Fruit fly (Drosophila melanogaster): Measurements from ENCODE around the gene G9a.

G9a gene

dm6 chrX:279097-279727 lies 33.4 kb downstream of the G9a start, which contains the start of the genes CG3777 and ewg (continued):
- no peak for TF ChIP-seq ssp (GFP tag; IDR thresholded peaks at IDR 0.05)
- peak; percentile 98 for TF ChIP-seq mld (GFP tag; IDR thresholded peaks at IDR 0.05; ENCODE audit: partially characterized antibody)
- TF ChIP-seq CG10321 (GFP tag; IDR thresholded peaks at IDR 0.05) = no peak
- no peak for TF ChIP-seq CG15011 (GFP tag; optimal IDR thresholded peaks at IDR 0.05)
- TF ChIP-seq HLH4C (GFP tag; IDR thresholded peaks at IDR 0.05; ENCODE audit: partially characterized antibody) = peak; percentile 94
- TF ChIP-seq CG9609 (GFP tag; optimal IDR thresholded peaks at IDR 0.05) = no peak
- TF ChIP-seq her (GFP tag; optimal IDR thresholded peaks at IDR 0.05) = peak; percentile 33
- peak; percentile 6 for TF ChIP-seq exex (tag; optimal IDR thresholded peaks at IDR 0.05)
- peak; percentile 99 for TF ChIP-seq stwl (tag; optimal IDR thresholded peaks at IDR 0.05)
- TF ChIP-seq CG11247 (GFP tag; IDR thresholded peaks at IDR 0.05) = no peak
- no peak for TF ChIP-seq Chrac-16 (GFP tag; optimal IDR thresholded peaks at IDR 0.05)
- no peak for TF ChIP-seq ci (GFP tag; IDR thresholded peaks at IDR 0.05)
- peak; percentile 46 for TF ChIP-seq Lhr (GFP tag; optimal IDR thresholded peaks at IDR 0.05)
- no peak for TF ChIP-seq ash1 (GFP tag; optimal IDR thresholded peaks at IDR 0.05)
- no peak for TF ChIP-seq scrt (GFP tag; optimal IDR thresholded peaks at IDR 0.05)
- TF ChIP-seq H15 (GFP tag; IDR thresholded peaks at IDR 0.05) = no peak
- TF ChIP-seq CG13287 (GFP tag; IDR thresholded peaks at IDR 0.05; ENCODE audit: partially characterized antibody) = peak; percentile 97
- TF ChIP-seq CG4424 (GFP tag; optimal IDR thresholded peaks at IDR 0.05) = no peak
- TF ChIP-seq CG2120 (GFP tag; optimal IDR thresholded peaks at IDR 0.05) = peak; percentile 28
- peak; percentile 25 for TF ChIP-seq B-H2 (GFP tag; optimal IDR thresholded peaks at IDR 0.05)
- TF ChIP-seq Jarid2 (GFP tag; optimal IDR thresholded peaks at IDR 0.05) = no peak
- TF ChIP-seq aop (GFP tag; IDR thresholded peaks at IDR 0.05) = no peak
- no peak for TF ChIP-seq ftz-f1 (GFP tag; optimal IDR thresholded peaks at IDR 0.05)
- TF ChIP-seq chif (GFP tag; optimal IDR thresholded peaks at IDR 0.05) = no peak
- TF ChIP-seq CG11504 (tag; optimal IDR thresholded peaks at IDR 0.05) = peak; percentile 27
- TF ChIP-seq CG15696 (tag; optimal IDR thresholded peaks at IDR 0.05) = no peak
- no peak for TF ChIP-seq CrebB (tag; optimal IDR thresholded peaks at IDR 0.05)
- no peak for TF ChIP-seq ranshi (GFP tag; IDR thresholded peaks at IDR 0.05)
- TF ChIP-seq Vsx1 (GFP tag; optimal IDR thresholded peaks at IDR 0.05) = no peak
- TF ChIP-seq Doc3 (GFP tag; IDR thresholded peaks at IDR 0.05; ENCODE audit: partially characterized antibody) = peak; percentile 90
- peak; percentile 97 for TF ChIP-seq ato (GFP tag; IDR thresholded peaks at IDR 0.05; ENCODE audit: partially characterized antibody)
- TF ChIP-seq lab (GFP tag; optimal IDR thresholded peaks at IDR 0.05) = no peak
- no peak for TF ChIP-seq CG14014 (GFP tag; IDR thresholded peaks at IDR 0.05)
- no peak for TF ChIP-seq pan (optimal IDR thresholded peaks at IDR 0.05)
- TF ChIP-seq pan (GFP tag; optimal IDR thresholded peaks at IDR 0.05 in 1 of 2, IDR thresholded peaks at IDR 0.05 in 1 of 2) = no peak
- no peak for TF ChIP-seq tio (GFP tag; optimal IDR thresholded peaks at IDR 0.05)
- no peak for TF ChIP-seq CG6254 (GFP tag; optimal IDR thresholded peaks at IDR 0.05)
- no peak for TF ChIP-seq D19B (GFP tag; optimal IDR thresholded peaks at IDR 0.05)
- TF ChIP-seq CG14050 (GFP tag; IDR thresholded peaks at IDR 0.05) = no peak
- no peak for TF ChIP-seq en (GFP tag; optimal IDR thresholded peaks at IDR 0.05)
- TF ChIP-seq az2 (GFP tag; optimal IDR thresholded peaks at IDR 0.05) = no peak
- TF ChIP-seq CG3847 (GFP tag; IDR thresholded peaks at IDR 0.05) = no peak; the same call in 1 of the 2 replicates
- TF ChIP-seq gsb (GFP tag; IDR thresholded peaks at IDR 0.05) = no peak
- no peak; the same call in 1 of the 2 replicates for TF ChIP-seq rib (GFP tag; IDR thresholded peaks at IDR 0.05)
- no peak for TF ChIP-seq fu2 (GFP tag; optimal IDR thresholded peaks at IDR 0.05)
- no peak for TF ChIP-seq sima (GFP tag; optimal IDR thresholded peaks at IDR 0.05)
- TF ChIP-seq Fer2 (tag; optimal IDR thresholded peaks at IDR 0.05) = no peak
- no peak for TF ChIP-seq jing (GFP tag; optimal IDR thresholded peaks at IDR 0.05)
- TF ChIP-seq zen2 (GFP tag; IDR thresholded peaks at IDR 0.05; ENCODE audit: partially characterized antibody) = peak; percentile 97
- peak; percentile 7 for TF ChIP-seq zfh2 (GFP tag; optimal IDR thresholded peaks at IDR 0.05)
